Worm (Caenorhabditis elegans) whole organism, L1 larva: ENCODE measurements around the gene scl-3.

ENCODE experiments used
- F16B12.6 ChIP-seq: fragments of 150-350 bp; optimal IDR thresholded peaks from 2 replicates; lab custom pipeline; 2014; ENCODE audit warnings: missing biosample characterization, missing genetic modification characterization
- Y116A8C.19 ChIP-seq: sonication (generic microtip); optimal IDR thresholded peaks from 2 replicates; lab custom pipeline; 2016; ENCODE audit warnings: missing compliant biosample characterization, missing genetic modification characterization, borderline replicate concordance
- blmp-1 ChIP-seq: fragments of 150-350 bp; optimal IDR thresholded peaks from 2 replicates; lab custom pipeline; 2014; ENCODE audit warnings: missing biosample characterization, missing genetic modification characterization
- ceh-63 ChIP-seq: fragments of 200-800 bp; sonication (Bioruptor generic); optimal IDR thresholded peaks from 2 replicates; lab custom pipeline; 2018; ENCODE audit warnings: mild to moderate bottlenecking, missing genetic modification characterization, missing compliant biosample characterization
- ceh-8 ChIP-seq: fragments of 200-800 bp; sonication (Bioruptor generic); optimal IDR thresholded peaks from 2 replicates; lab custom pipeline; 2018; ENCODE audit warnings: mild to moderate bottlenecking, missing genetic modification characterization, moderate library complexity, missing compliant biosample characterization
- ceh-82 ChIP-seq, 3 experiments: fragments of 150-350 bp in 1 of 3; sonication (generic microtip) in 2 of 3; optimal IDR thresholded peaks; 2 replicates each; lab custom pipeline; 2014 to 2017; ENCODE audit warnings: missing biosample characterization in 3 of 3, missing genetic modification characterization in 3 of 3
- ceh-88 ChIP-seq: fragments of 200-800 bp; sonication (Bioruptor generic); IDR thresholded peaks from 2 replicates; pipeline ENCODE4 v1.3.6; 2022; ENCODE audit warnings: missing genetic modification characterization, missing compliant biosample characterization
- ceh-90 ChIP-seq: sonication (generic microtip); optimal IDR thresholded peaks from 2 replicates; lab custom pipeline; 2016; ENCODE audit warnings: missing genetic modification characterization, missing compliant biosample characterization
- ces-1 ChIP-seq: fragments of 150-350 bp; optimal IDR thresholded peaks from 2 replicates; lab custom pipeline; 2014; ENCODE audit warnings: missing biosample characterization, missing genetic modification reagents, missing genetic modification characterization
- dsc-1 ChIP-seq: sonication (generic microtip); optimal IDR thresholded peaks from 2 replicates; lab custom pipeline; 2016; ENCODE audit warnings: mild to moderate bottlenecking, missing genetic modification characterization, missing compliant biosample characterization
- efl-1 ChIP-seq, 4 experiments: fragments of 150-350 bp; optimal IDR thresholded peaks in 3 of 4; peaks in 1 of 4; 1 replicate in 1 of 4; 2 replicates in 3 of 4; lab custom pipeline; 2014; ENCODE audit warnings: missing biosample characterization in 2 of 4, missing genetic modification characterization in 2 of 4, missing genetic modification reagents in 2 of 4
- egl-13 ChIP-seq: sonication (generic microtip); optimal IDR thresholded peaks from 2 replicates; lab custom pipeline; 2016; ENCODE audit warnings: missing genotype, missing genetic modification reagents, missing genetic modification characterization, missing compliant biosample characterization
- egl-27 ChIP-seq, 2 experiments: fragments of 150-350 bp in 1 of 2; sonication (generic microtip); optimal IDR thresholded peaks; 3 replicates each; lab custom pipeline; 2017 to 2018; ENCODE audit warnings: missing biosample characterization in 2 of 2, missing genetic modification characterization in 2 of 2, missing genetic modification reagents in 2 of 2
- elt-2 ChIP-seq: sonication (generic microtip); optimal IDR thresholded peaks from 2 replicates; lab custom pipeline; 2016; ENCODE audit warnings: missing genetic modification characterization, mild to moderate bottlenecking, inconsistent platforms, missing compliant biosample characterization, missing genetic modification reagents
- elt-3 ChIP-seq, 6 experiments: fragments of 150-350 bp in 1 of 6; sonication (generic microtip); optimal IDR thresholded peaks; 2 replicates each; lab custom pipeline; 2017 to 2018; ENCODE audit warnings: missing biosample characterization in 6 of 6, missing genetic modification characterization in 6 of 6, inconsistent platforms in 1 of 6
- ets-5 ChIP-seq: fragments of 200-800 bp; sonication (Bioruptor generic); IDR thresholded peaks from 2 replicates; pipeline ENCODE4 v1.3.6; 2022; ENCODE audit warnings: missing genetic modification characterization, missing compliant biosample characterization
- fkh-4 ChIP-seq: sonication (generic microtip); optimal IDR thresholded peaks from 2 replicates; lab custom pipeline; 2016; ENCODE audit warnings: missing compliant biosample characterization, missing genetic modification characterization, borderline replicate concordance
- hlh-17 ChIP-seq: fragments of 200-800 bp; sonication (Bioruptor generic); optimal IDR thresholded peaks from 2 replicates; lab custom pipeline; 2018; ENCODE audit warnings: missing genetic modification characterization, mild to moderate bottlenecking, missing compliant biosample characterization, moderate library complexity, borderline replicate concordance
- hpl-2 ChIP-seq: fragments of 150-350 bp; optimal IDR thresholded peaks from 2 replicates; lab custom pipeline; 2014; ENCODE audit warnings: missing biosample characterization, missing genetic modification reagents, missing genetic modification characterization
- irx-1 ChIP-seq: sonication (generic microtip); optimal IDR thresholded peaks from 2 replicates; lab custom pipeline; 2016; ENCODE audit warnings: missing genetic modification characterization, missing compliant biosample characterization
- jun-1 ChIP-seq: fragments of 150-350 bp; optimal IDR thresholded peaks from 2 replicates; lab custom pipeline; 2014; ENCODE audit warnings: missing biosample characterization, missing genetic modification reagents, missing genetic modification characterization
- lin-35 ChIP-seq, 2 experiments: fragments of 150-350 bp; optimal IDR thresholded peaks; 2 replicates each; lab custom pipeline; 2014; ENCODE audit warnings: missing biosample characterization in 2 of 2, missing genetic modification characterization in 2 of 2, missing genetic modification reagents in 2 of 2
- lin-39 ChIP-seq: fragments of 150-350 bp; optimal IDR thresholded peaks from 2 replicates; lab custom pipeline; 2014; ENCODE audit warnings: missing biosample characterization, missing genetic modification reagents, missing genetic modification characterization
- lir-3 ChIP-seq: sonication (generic microtip); optimal IDR thresholded peaks from 2 replicates; lab custom pipeline; 2016; ENCODE audit warnings: mild to moderate bottlenecking, missing genetic modification characterization, moderate library complexity, missing compliant biosample characterization; ENCODE audit not compliant: poor library complexity
- mep-1 ChIP-seq: fragments of 150-350 bp; optimal IDR thresholded peaks from 2 replicates; lab custom pipeline; 2014; ENCODE audit warnings: missing biosample characterization, missing genetic modification characterization
- nhr-12 ChIP-seq: sonication (generic microtip); optimal IDR thresholded peaks from 2 replicates; lab custom pipeline; 2017; ENCODE audit warnings: missing biosample characterization, missing genetic modification characterization
- nhr-47 ChIP-seq: sonication (generic microtip); optimal IDR thresholded peaks from 2 replicates; lab custom pipeline; 2016; ENCODE audit warnings: mild to moderate bottlenecking, missing genetic modification characterization, moderate library complexity, missing compliant biosample characterization
- nhr-77 ChIP-seq: fragments of 150-350 bp; optimal IDR thresholded peaks from 2 replicates; lab custom pipeline; 2014; ENCODE audit warnings: missing biosample characterization, missing genetic modification characterization
- nhr-84 ChIP-seq: sonication (generic microtip); optimal IDR thresholded peaks from 2 replicates; lab custom pipeline; 2017; ENCODE audit warnings: missing biosample characterization, missing genetic modification characterization
- pag-3 ChIP-seq: sonication (generic microtip); optimal IDR thresholded peaks from 2 replicates; lab custom pipeline; 2017; ENCODE audit warnings: missing genetic modification characterization, mild to moderate bottlenecking, missing compliant biosample characterization, antibody characterized with exemption, borderline replicate concordance; ENCODE audit not compliant: insufficient read depth
- pqm-1 ChIP-seq: sonication (generic microtip); optimal IDR thresholded peaks from 3 replicates; lab custom pipeline; 2017; ENCODE audit warnings: missing biosample characterization, missing genetic modification characterization
- snu-23 ChIP-seq: sonication (generic microtip); optimal IDR thresholded peaks from 2 replicates; lab custom pipeline; 2016; ENCODE audit warnings: missing genetic modification characterization, missing compliant biosample characterization
- sox-4 ChIP-seq: sonication (generic microtip); optimal IDR thresholded peaks from 2 replicates; lab custom pipeline; 2016; ENCODE audit warnings: missing genetic modification characterization, missing compliant biosample characterization
- sptf-1 ChIP-seq: fragments of 150-350 bp; optimal IDR thresholded peaks from 2 replicates; lab custom pipeline; 2014; ENCODE audit warnings: missing biosample characterization, missing genetic modification characterization
- unc-130 ChIP-seq: fragments of 150-350 bp; optimal IDR thresholded peaks from 2 replicates; lab custom pipeline; 2017; ENCODE audit warnings: missing biosample characterization, missing genetic modification characterization, inconsistent platforms
- unc-98 ChIP-seq: fragments of 200-800 bp; sonication (Bioruptor generic); IDR thresholded peaks from 2 replicates; pipeline ENCODE4 v1.3.6; 2022; ENCODE audit warnings: missing genetic modification characterization, missing compliant biosample characterization
- xbp-1 ChIP-seq: sonication (generic microtip); optimal IDR thresholded peaks from 2 replicates; lab custom pipeline; 2016; ENCODE audit warnings: missing genetic modification characterization, missing compliant biosample characterization
- zag-1 ChIP-seq: fragments of 150-350 bp; optimal IDR thresholded peaks from 2 replicates; lab custom pipeline; 2014; ENCODE audit warnings: missing biosample characterization, missing genetic modification characterization
- zip-4 ChIP-seq: fragments of 200-800 bp; sonication (Bioruptor generic); optimal IDR thresholded peaks from 2 replicates; lab custom pipeline; 2018; ENCODE audit warnings: mild to moderate bottlenecking, missing genetic modification characterization, moderate library complexity, missing compliant biosample characterization
- ztf-11 ChIP-seq, 2 experiments: sonication (generic microtip); optimal IDR thresholded peaks; 2 replicates each; lab custom pipeline; 2016 to 2017; ENCODE audit warnings: missing genetic modification characterization in 2 of 2, missing biosample characterization in 1 of 2, missing compliant biosample characterization in 1 of 2

Gene scl-3

DNA sequence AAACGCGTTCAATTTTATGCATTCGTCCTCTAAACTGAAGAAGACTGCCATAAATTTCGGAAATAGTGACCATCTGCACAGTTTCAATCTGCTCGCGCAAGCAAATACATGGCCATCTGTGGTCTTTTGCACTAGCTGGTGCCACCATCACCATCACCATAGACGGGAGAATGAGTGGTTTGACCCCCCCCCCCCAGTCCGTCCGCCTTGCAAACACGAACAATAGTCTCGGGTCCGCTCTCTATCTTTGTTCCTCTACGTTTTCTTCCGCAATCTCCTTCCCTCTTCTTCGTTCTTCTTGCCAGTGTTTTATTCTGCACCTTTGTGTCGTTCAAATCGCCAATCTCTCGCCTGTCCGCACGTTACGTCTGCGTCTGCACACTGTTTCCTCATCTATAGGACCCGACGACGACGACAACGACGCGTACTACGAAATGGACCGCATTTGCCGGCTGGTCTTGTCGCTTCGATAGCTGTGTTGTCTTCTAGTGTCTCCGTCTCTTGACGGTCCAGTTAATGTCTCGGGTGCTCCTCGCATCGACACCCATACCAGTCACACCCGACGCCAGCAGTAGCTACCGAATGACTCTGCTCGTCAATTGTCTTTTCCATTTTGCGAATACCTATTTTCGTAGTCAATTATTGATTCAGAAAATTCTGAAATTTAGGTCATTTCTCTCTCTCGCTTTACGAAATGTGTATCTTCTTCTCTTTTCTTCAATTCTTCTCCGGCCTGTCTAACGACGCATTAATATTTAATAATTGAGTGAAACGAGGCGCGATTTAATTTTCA lies 29.5 kb upstream of the scl-3 start (continued):
- TF ChIP-seq ceh-88 (GFP tag; lab: Robert Waterston, UW) (no peak), ces-1 (GFP tag; lab: Kevin White, UChicago) (no peak), unc-130 (tag; lab: Kevin White, UChicago) (no peak), lin-35 (GFP tag; optimal IDR thresholded peaks at IDR 0.05; lab: Kevin White, UChicago) (peak; percentile 17 to 19), lir-3 (tag; lab: Kevin White, UChicago) (no peak), ets-5 (GFP tag; lab: Robert Waterston, UW) (no peak), nhr-47 (peak; percentile 22), unc-98 (GFP tag; lab: Robert Waterston, UW) (no peak), ceh-82 (tag; optimal IDR thresholded peaks at IDR 0.05; lab: Kevin White, UChicago) (peak in 1 of 3 experiments; percentile 42), ceh-90 (no peak), hpl-2 (GFP tag; lab: Kevin White, UChicago) (no peak), pag-3 (tag; lab: Kevin White, UChicago) (no peak), elt-3 (tag; optimal IDR thresholded peaks at IDR 0.05; lab: Kevin White, UChicago) (peak in 1 of 6 experiments; percentile 11), snu-23 (GFP tag; lab: Kevin White, UChicago) (peak; percentile 21), Y116A8C.19 (tag; lab: Kevin White, UChicago) (no peak), nhr-77 (tag; lab: Kevin White, UChicago) (no peak), fkh-4 (tag; lab: Kevin White, UChicago) (no peak), mep-1 (tag; lab: Kevin White, UChicago) (peak; percentile 32), ztf-11 (tag; optimal IDR thresholded peaks at IDR 0.05; lab: Kevin White, UChicago) (peak in 1 of 2 experiments; percentile 17), dsc-1 (tag; lab: Kevin White, UChicago) (peak; percentile 8), sox-4 (no peak), nhr-12 (tag; lab: Kevin White, UChicago) (no peak)

DNA sequence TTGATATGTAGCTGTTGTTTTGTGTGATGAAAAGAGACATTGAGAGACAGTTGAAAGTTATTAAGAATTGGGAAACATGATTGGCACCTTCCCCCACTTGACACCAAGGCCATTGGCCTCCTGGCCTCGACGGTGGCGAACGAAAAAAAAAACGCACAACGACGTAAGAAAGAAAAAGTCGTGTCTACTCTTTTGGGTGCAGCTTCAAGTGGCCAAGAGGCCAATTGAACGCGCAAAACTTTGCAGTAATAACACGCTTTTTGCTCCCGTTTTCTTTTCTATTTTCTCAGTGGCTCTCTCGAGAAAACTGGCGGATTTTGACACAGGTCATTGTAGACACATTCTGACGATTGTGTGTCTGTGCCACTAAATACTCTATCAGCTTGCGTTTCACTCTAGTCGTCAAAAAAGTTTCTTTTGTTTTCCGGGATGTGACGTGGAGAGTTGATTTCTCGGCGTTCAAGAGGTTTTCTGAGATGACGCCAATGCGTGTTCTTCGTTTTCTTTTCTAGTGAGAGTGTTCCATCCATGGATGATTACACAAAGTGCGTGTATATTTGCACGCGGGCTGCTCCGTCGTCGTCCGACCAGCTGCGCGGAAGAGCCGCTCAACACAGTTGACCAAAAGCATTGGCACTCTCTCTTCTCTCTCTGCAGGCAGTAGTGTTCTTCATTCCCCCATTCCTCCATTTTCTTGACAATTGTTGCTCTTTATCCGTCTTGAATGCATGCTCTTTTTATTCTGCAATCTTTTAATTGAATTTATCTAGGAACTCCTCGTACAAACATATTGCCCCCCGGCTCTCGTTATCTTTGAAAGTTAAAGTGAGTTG lies 28.7 kb upstream of the scl-3 start:
- TF ChIP-seq ceh-90: no peak
- TF ChIP-seq efl-1 (optimal IDR thresholded peaks at IDR 0.05; lab: Kevin White, UChicago): no peak
- peak in 1 of 2 experiments; percentile 55 for TF ChIP-seq efl-1 (GFP tag; optimal IDR thresholded peaks at IDR 0.05 in 1 of 2; lab: Kevin White, UChicago)
- no peak for TF ChIP-seq egl-27 (tag; optimal IDR thresholded peaks at IDR 0.05; lab: Kevin White, UChicago)

DNA sequence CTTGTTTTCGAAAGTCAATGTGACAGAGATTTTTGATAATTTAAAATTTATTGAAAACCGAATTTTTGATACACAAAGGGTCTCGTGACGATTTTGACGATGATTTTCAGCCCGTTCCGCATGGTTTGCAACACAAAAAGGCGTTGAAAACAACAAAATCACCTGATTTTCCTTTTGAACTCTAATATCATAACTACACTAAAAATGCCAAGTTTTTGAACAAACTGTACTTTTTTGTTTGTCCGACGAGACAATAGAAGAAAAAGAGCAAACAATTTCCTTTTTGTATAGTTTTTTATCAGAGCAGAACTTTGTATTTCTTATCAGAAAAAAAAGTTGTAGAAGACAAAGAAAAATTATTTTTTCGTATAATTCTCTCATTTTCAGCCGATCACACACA lies 27.2 kb upstream of the scl-3 start:
- TF ChIP-seq elt-2 (tag; lab: Kevin White, UChicago) (peak; percentile 8), ceh-82 (tag; optimal IDR thresholded peaks at IDR 0.05; lab: Kevin White, UChicago) (no peak), xbp-1 (tag; lab: Kevin White, UChicago) (no peak), sptf-1 (tag; lab: Kevin White, UChicago) (no peak), efl-1 (optimal IDR thresholded peaks at IDR 0.05; lab: Kevin White, UChicago) (no peak), efl-1 (GFP tag; optimal IDR thresholded peaks at IDR 0.05 in 1 of 2; lab: Kevin White, UChicago) (peak in 1 of 2 experiments; percentile 77), ceh-90 (no peak), hlh-17 (GFP tag; lab: Kevin White, UChicago) (no peak), lin-35 (GFP tag; optimal IDR thresholded peaks at IDR 0.05; lab: Kevin White, UChicago) (peak in 1 of 2 experiments; percentile 24)
- TF ChIP-seq, all 84 proteins: peak for 3

DNA sequence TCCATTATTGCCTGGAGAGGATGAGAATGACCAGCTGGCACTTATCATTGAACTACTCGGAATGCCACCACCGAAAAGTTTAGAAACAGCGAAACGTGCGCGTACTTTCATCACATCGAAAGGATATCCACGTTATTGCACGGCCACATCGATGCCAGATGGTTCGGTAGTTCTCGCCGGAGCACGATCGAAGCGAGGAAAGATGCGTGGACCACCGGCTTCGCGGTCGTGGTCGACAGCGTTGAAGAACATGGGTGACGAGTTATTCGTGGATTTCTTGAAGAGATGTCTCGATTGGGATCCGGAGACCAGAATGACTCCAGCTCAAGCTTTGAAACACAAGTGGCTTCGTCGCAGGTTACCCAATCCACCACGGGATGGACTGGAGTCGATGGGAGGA lies 25.9 kb upstream of the scl-3 start:
- TF ChIP-seq dsc-1 (tag; lab: Kevin White, UChicago) (peak; percentile 20), nhr-47 (peak; percentile 22), F16B12.6 (tag; lab: Kevin White, UChicago) (no peak), elt-2 (tag; lab: Kevin White, UChicago) (no peak), lin-39 (tag; lab: Kevin White, UChicago) (no peak), nhr-12 (tag; lab: Kevin White, UChicago) (no peak), blmp-1 (tag; lab: Kevin White, UChicago) (no peak), ceh-8 (GFP tag; lab: Kevin White, UChicago) (no peak), zip-4 (GFP tag; lab: Kevin White, UChicago) (no peak), nhr-84 (tag; lab: Kevin White, UChicago) (no peak), irx-1 (no peak), ceh-63 (GFP tag; lab: Kevin White, UChicago) (no peak), fkh-4 (tag; lab: Kevin White, UChicago) (no peak), pqm-1 (no peak), zag-1 (tag; lab: Kevin White, UChicago) (no peak), jun-1 (no peak), egl-13 (tag; lab: Kevin White, UChicago) (no peak)
